Fruit fly (Drosophila melanogaster) whole organism, embryonic: ENCODE results near the gene CG10353.

Experiments used
- Awh ChIP-seq: fragments of 200-800 bp; sonication (Bioruptor generic); IDR thresholded peaks from 2 replicates; pipeline ENCODE4, ENCODE4 v1.3.6; 2022; ENCODE audit warnings: missing biosample characterization, missing genetic modification characterization
- CG10267 ChIP-seq: fragments of 200-800 bp; sonication (Bioruptor generic); optimal IDR thresholded peaks from 2 replicates; lab custom pipeline; 2018; ENCODE audit warnings: missing biosample characterization, mild to moderate bottlenecking, missing genetic modification characterization, moderate library complexity
- CG10274 ChIP-seq: fragments of 200-800 bp; sonication (Bioruptor generic); optimal IDR thresholded peaks from 3 replicates; lab custom pipeline; 2017; ENCODE audit warnings: missing biosample characterization, mild to moderate bottlenecking, missing genetic modification characterization
- CG10366 ChIP-seq: fragments of 200-800 bp; sonication (Bioruptor generic); IDR thresholded peaks from 2 replicates; pipeline ENCODE4 v1.3.6; 2022; ENCODE audit warnings: missing biosample characterization, missing genetic modification characterization
- CG10462 ChIP-seq: fragments of 200-800 bp; sonication (Bioruptor generic); optimal IDR thresholded peaks from 2 replicates; lab custom pipeline; 2016; ENCODE audit warnings: missing biosample characterization, missing genetic modification characterization
- CG10543 ChIP-seq: fragments of 200-800 bp; sonication (Bioruptor generic); optimal IDR thresholded peaks from 3 replicates; lab custom pipeline; 2017; ENCODE audit warnings: missing biosample characterization, mild to moderate bottlenecking, missing genetic modification characterization, moderate library complexity
- CG12071 ChIP-seq: fragments of 200-800 bp; sonication (Bioruptor generic); optimal IDR thresholded peaks from 3 replicates; lab custom pipeline; 2018; ENCODE audit warnings: missing biosample characterization, mild to moderate bottlenecking, missing genetic modification characterization
- CG12769 ChIP-seq: fragments of 200-800 bp; sonication (Bioruptor generic); optimal IDR thresholded peaks from 2 replicates; lab custom pipeline; 2019; ENCODE audit warnings: missing biosample characterization, mild to moderate bottlenecking, missing genetic modification characterization, moderate library complexity
- CG13775 ChIP-seq: fragments of 200-800 bp; sonication (Bioruptor generic); optimal IDR thresholded peaks from 3 replicates; lab custom pipeline; 2017; ENCODE audit warnings: missing biosample characterization, mild to moderate bottlenecking, missing genetic modification characterization
- CG17568 ChIP-seq: fragments of 200-800 bp; sonication (Bioruptor generic); optimal IDR thresholded peaks from 2 replicates; lab custom pipeline; 2018; ENCODE audit warnings: missing biosample characterization, mild to moderate bottlenecking, missing genetic modification characterization, moderate library complexity
- CG1792 ChIP-seq: fragments of 200-800 bp; sonication (Bioruptor generic); optimal IDR thresholded peaks from 2 replicates; lab custom pipeline; 2016; ENCODE audit warnings: missing biosample characterization, missing genetic modification characterization
- CG2199 ChIP-seq: fragments of 200-800 bp; sonication (Bioruptor generic); IDR thresholded peaks from 3 replicates; pipeline ENCODE4 v1.3.6; 2022; ENCODE audit warnings: missing biosample characterization, missing genetic modification characterization
- CG3726 ChIP-seq: fragments of 200-800 bp; sonication (Bioruptor generic); IDR thresholded peaks from 3 replicates; pipeline ENCODE4, ENCODE4 v1.3.6; 2022; ENCODE audit warnings: missing biosample characterization, missing genetic modification characterization
- CG3838 ChIP-seq: fragments of 200-800 bp; sonication (Bioruptor generic); optimal IDR thresholded peaks from 3 replicates; lab custom pipeline; 2016; ENCODE audit warnings: missing biosample characterization, missing genetic modification characterization
- CG3847 ChIP-seq: fragments of 200-800 bp; sonication (Bioruptor generic); IDR thresholded peaks from 2 replicates; pipeline ENCODE4 v1.3.6; 2022; ENCODE audit warnings: missing biosample characterization, missing genetic modification characterization
- CG4617 ChIP-seq: fragments of 200-800 bp; sonication (Bioruptor generic); optimal IDR thresholded peaks from 3 replicates; lab custom pipeline; 2016; ENCODE audit warnings: missing biosample characterization, missing genetic modification characterization, borderline replicate concordance
- CG4730 ChIP-seq: fragments of 200-800 bp; sonication (Bioruptor generic); IDR thresholded peaks from 2 replicates; pipeline ENCODE4 v1.3.6; 2022; ENCODE audit warnings: missing biosample characterization, missing genetic modification characterization
- CG5180 ChIP-seq: fragments of 200-800 bp; sonication (Bioruptor generic); optimal IDR thresholded peaks from 3 replicates; lab custom pipeline; 2017; ENCODE audit warnings: missing biosample characterization, missing genetic modification characterization, mild to moderate bottlenecking, moderate library complexity, missing genetic modification reagents
- CG6175 ChIP-seq: fragments of 200-800 bp; sonication (Bioruptor generic); IDR thresholded peaks from 3 replicates; pipeline ENCODE4 v1.3.6; 2022; ENCODE audit warnings: missing biosample characterization, missing genetic modification characterization
- CG6791 ChIP-seq: fragments of 200-800 bp; sonication (Bioruptor generic); IDR thresholded peaks from 3 replicates; pipeline ENCODE4 v1.3.6; 2022; ENCODE audit warnings: missing biosample characterization, missing genetic modification characterization; ENCODE audit not compliant: partially characterized antibody
- CG7271 ChIP-seq: fragments of 200-800 bp; sonication (Bioruptor generic); optimal IDR thresholded peaks from 2 replicates; lab custom pipeline; 2018; ENCODE audit warnings: missing biosample characterization, mild to moderate bottlenecking, missing genetic modification characterization, moderate library complexity
- CG7839 ChIP-seq: fragments of 200-800 bp; sonication (Bioruptor generic); optimal IDR thresholded peaks from 3 replicates; lab custom pipeline; 2018; ENCODE audit warnings: missing biosample characterization, mild to moderate bottlenecking, missing genetic modification characterization, moderate library complexity
- CG8359 ChIP-seq: fragments of 200-800 bp; sonication (Bioruptor generic); optimal IDR thresholded peaks from 2 replicates; lab custom pipeline; 2017; ENCODE audit warnings: missing biosample characterization, mild to moderate bottlenecking, missing genetic modification characterization, borderline replicate concordance
- CG8388 ChIP-seq: fragments of 200-800 bp; sonication (Bioruptor generic); optimal IDR thresholded peaks from 2 replicates; lab custom pipeline; 2019; ENCODE audit warnings: missing biosample characterization, mild to moderate bottlenecking, missing genetic modification characterization, moderate library complexity
- CG9817 ChIP-seq: fragments of 200-800 bp; sonication (Bioruptor generic); optimal IDR thresholded peaks from 2 replicates; lab custom pipeline; 2018; ENCODE audit warnings: missing biosample characterization, mild to moderate bottlenecking, missing genetic modification characterization, moderate library complexity
- CG9876 ChIP-seq: fragments of 200-800 bp; sonication (Bioruptor generic); optimal IDR thresholded peaks from 2 replicates; lab custom pipeline; 2016; ENCODE audit warnings: missing biosample characterization, missing genetic modification characterization
- CTCF ChIP-seq: fragments of 200-800 bp; sonication (Bioruptor generic); optimal IDR thresholded peaks from 2 replicates; lab custom pipeline; 2017; ENCODE audit warnings: missing biosample characterization, mild to moderate bottlenecking, missing genetic modification characterization, moderate library complexity
- Camta ChIP-seq: fragments of 200-800 bp; sonication (Bioruptor generic); optimal IDR thresholded peaks from 2 replicates; lab custom pipeline; 2016; ENCODE audit warnings: missing biosample characterization, missing genetic modification characterization
- CrebB ChIP-seq: fragments of 200-800 bp; sonication (Bioruptor generic); optimal IDR thresholded peaks from 3 replicates; lab custom pipeline; 2018; ENCODE audit warnings: missing biosample characterization, mild to moderate bottlenecking, missing genetic modification characterization
- Dbx ChIP-seq: fragments of 200-800 bp; sonication (Bioruptor generic); IDR thresholded peaks from 3 replicates; pipeline ENCODE4 v1.3.6; 2022; ENCODE audit warnings: missing biosample characterization, missing genetic modification characterization
- Hr39 ChIP-seq: fragments of >200 bp; optimal IDR thresholded peaks from 2 replicates; lab custom pipeline; 2017
- MESR4 ChIP-seq: fragments of 200-800 bp; sonication (Bioruptor generic); optimal IDR thresholded peaks from 2 replicates; lab custom pipeline; 2018; ENCODE audit warnings: missing biosample characterization, mild to moderate bottlenecking, missing genetic modification characterization, moderate library complexity
- Meics ChIP-seq: fragments of 200-800 bp; sonication (Bioruptor generic); optimal IDR thresholded peaks from 2 replicates; lab custom pipeline; 2017; ENCODE audit warnings: missing biosample characterization, mild to moderate bottlenecking, missing genetic modification characterization
- Myb ChIP-seq: fragments of 200-800 bp; sonication (Bioruptor generic); optimal IDR thresholded peaks from 2 replicates; lab custom pipeline; 2016; ENCODE audit warnings: missing biosample characterization, missing genetic modification characterization
- NfI ChIP-seq: fragments of 200-800 bp; sonication (Bioruptor generic); optimal IDR thresholded peaks from 3 replicates; lab custom pipeline; 2018; ENCODE audit warnings: missing biosample characterization, mild to moderate bottlenecking, missing genetic modification characterization, moderate library complexity
- Oli ChIP-seq: fragments of 200-800 bp; sonication (Bioruptor generic); optimal IDR thresholded peaks from 2 replicates; lab custom pipeline; 2018; ENCODE audit warnings: missing biosample characterization, mild to moderate bottlenecking, missing genetic modification characterization, moderate library complexity
- Ravus ChIP-seq: fragments of 200-800 bp; sonication (Bioruptor generic); IDR thresholded peaks from 2 replicates; pipeline ENCODE4 v1.3.6; 2022; ENCODE audit warnings: missing biosample characterization, missing genetic modification characterization
- Trl ChIP-seq, 3 experiments: fragments of >200 bp in 2 of 3; fragments of 200-800 bp in 1 of 3; sonication (Bioruptor generic) in 1 of 3; optimal IDR thresholded peaks; 2 replicates in 1 of 3; 3 replicates in 2 of 3; lab custom pipeline; 2016 to 2017; ENCODE audit warnings: missing biosample characterization in 1 of 3, missing genetic modification characterization in 1 of 3
- ara ChIP-seq: fragments of 200-800 bp; sonication (Bioruptor generic); IDR thresholded peaks from 2 replicates; pipeline ENCODE4 v1.3.6; 2022; ENCODE audit warnings: missing biosample characterization, missing genetic modification characterization
- dpn ChIP-seq, 2 experiments: fragments of 200-800 bp; sonication (Bioruptor generic); optimal IDR thresholded peaks; 3 replicates each; lab custom pipeline; 2016; ENCODE audit warnings: missing biosample characterization in 2 of 2, missing genetic modification characterization in 2 of 2
- fd96Cb ChIP-seq: fragments of 200-800 bp; sonication (Bioruptor generic); optimal IDR thresholded peaks from 2 replicates; lab custom pipeline; 2018; ENCODE audit warnings: missing biosample characterization, mild to moderate bottlenecking, missing genetic modification characterization, moderate library complexity
- lmd ChIP-seq: fragments of 200-800 bp; sonication (Bioruptor generic); IDR thresholded peaks from 2 replicates; pipeline ENCODE4 v1.3.6; 2022; ENCODE audit warnings: missing biosample characterization, missing genetic modification characterization
- nom ChIP-seq: fragments of 200-800 bp; sonication (Bioruptor generic); optimal IDR thresholded peaks from 2 replicates; lab custom pipeline; 2017; ENCODE audit warnings: missing biosample characterization, missing genetic modification characterization, mild to moderate bottlenecking, moderate library complexity, missing genetic modification reagents
- row ChIP-seq: fragments of 200-800 bp; sonication (Bioruptor generic); IDR thresholded peaks from 3 replicates; pipeline ENCODE4 v1.3.6; 2022; ENCODE audit warnings: missing biosample characterization, missing genetic modification characterization
- salm ChIP-seq: fragments of 200-800 bp; sonication (Bioruptor generic); optimal IDR thresholded peaks from 2 replicates; lab custom pipeline; 2018; ENCODE audit warnings: missing biosample characterization, mild to moderate bottlenecking, missing genetic modification characterization
- sens ChIP-seq: fragments of 200-800 bp; sonication (Bioruptor generic); peaks from one replicate; lab custom pipeline; 2016; ENCODE audit warnings: missing biosample characterization, missing genetic modification characterization
- tx ChIP-seq: fragments of 200-800 bp; sonication (Bioruptor generic); optimal IDR thresholded peaks from 2 replicates; lab custom pipeline; 2016; ENCODE audit warnings: missing biosample characterization, missing genetic modification characterization
- unpg ChIP-seq: fragments of 200-800 bp; sonication (Bioruptor generic); optimal IDR thresholded peaks from 3 replicates; lab custom pipeline; 2018; ENCODE audit warnings: missing biosample characterization, mild to moderate bottlenecking, missing genetic modification characterization, moderate library complexity
- z ChIP-seq: fragments of 200-800 bp; sonication (Bioruptor generic); IDR thresholded peaks from 3 replicates; pipeline ENCODE4 v1.3.6; 2022; ENCODE audit warnings: missing biosample characterization, missing genetic modification characterization
- zfh1 ChIP-seq: fragments of 200-800 bp; sonication (Bioruptor generic); IDR thresholded peaks from 3 replicates; pipeline ENCODE4 v1.3.6; 2022; ENCODE audit warnings: missing biosample characterization, missing genetic modification characterization

CG10353 gene

DNA sequence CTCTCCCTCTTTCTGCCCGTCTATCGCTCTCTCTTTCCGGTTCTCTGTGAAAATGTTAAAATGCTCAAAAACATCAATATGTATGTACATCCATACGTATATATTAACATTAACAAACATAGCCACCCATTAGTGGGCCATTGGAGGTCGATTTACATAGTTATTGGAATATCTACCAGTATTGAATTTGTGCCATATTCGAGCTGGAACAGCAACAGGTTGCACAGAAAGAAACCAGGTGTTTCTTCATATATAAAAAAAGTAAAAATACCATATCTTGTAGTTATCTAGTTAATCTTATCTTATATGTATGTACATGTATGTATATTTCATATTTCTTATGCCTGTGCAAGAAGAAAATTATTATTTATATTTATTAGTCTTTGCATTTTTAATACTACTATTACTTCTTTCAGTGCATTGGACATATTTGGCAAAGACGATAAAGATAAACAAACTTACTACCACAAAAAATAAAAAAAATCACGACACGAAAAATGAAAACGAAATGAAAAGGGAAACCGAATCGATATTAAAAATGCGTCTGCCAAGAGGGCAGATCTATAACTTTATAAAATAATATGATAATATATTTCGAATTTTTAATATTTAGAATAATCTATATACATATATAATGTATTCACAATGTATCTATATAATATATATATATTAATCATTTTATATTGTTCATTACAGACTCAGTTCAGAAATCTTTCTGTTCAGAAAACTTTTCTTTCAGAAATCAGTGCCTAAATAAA lies 38.3 kb downstream of the CG10353 start (continued):
- no peak for TF ChIP-seq CG4730
- TF ChIP-seq Hr39 (lab: Kevin White, UChicago) = no peak
- TF ChIP-seq CG7271 (tag; lab: Kevin White, UChicago) = no peak
- peak; percentile 42; the same call in 1 of the 2 replicates for TF ChIP-seq lmd (GFP tag; lab: Robert Waterston, UW)
- no peak for TF ChIP-seq CG9876
- TF ChIP-seq z = no peak
- peak; percentile 18 for TF ChIP-seq sens (GFP tag; lab: Kevin White, UChicago)
- TF ChIP-seq zfh1 (GFP tag; lab: Robert Waterston, UW) = no peak
- peak in 1 of 2 experiments; percentile 27 for TF ChIP-seq dpn (GFP tag; optimal IDR thresholded peaks at IDR 0.05; lab: Kevin White, UChicago)
- TF ChIP-seq fd96Cb (tag; lab: Kevin White, UChicago) = peak; percentile 52
- TF ChIP-seq NfI (GFP tag; lab: Kevin White, UChicago) = no peak
- TF ChIP-seq MESR4 = no peak
- peak; percentile 55 for TF ChIP-seq row (GFP tag; lab: Robert Waterston, UW)
- peak; percentile 10 for TF ChIP-seq CG9817 (tag; lab: Kevin White, UChicago)
- no peak for TF ChIP-seq nom (GFP tag; lab: Kevin White, UChicago)
- peak; percentile 62 for TF ChIP-seq unpg (GFP tag; lab: Kevin White, UChicago)
- no peak for TF ChIP-seq CG13775 (GFP tag; lab: Kevin White, UChicago)
- peak; percentile 40 for TF ChIP-seq CG12769
- TF ChIP-seq Meics (GFP tag; lab: Kevin White, UChicago) = peak; percentile 44
- TF ChIP-seq CG10267 (tag; lab: Kevin White, UChicago) = peak; percentile 26
- TF ChIP-seq CG17568 = peak; percentile 0
- 0 out of 3 replicates have a peak, but pooled peaks have one; percentile 19 for TF ChIP-seq CG2199 (GFP tag; lab: Robert Waterston, UW)
- TF ChIP-seq Trl (optimal IDR thresholded peaks at IDR 0.05; lab: Kevin White, UChicago) = peak in 1 of 2 experiments; percentile 11
- no peak for TF ChIP-seq Trl (GFP tag; optimal IDR thresholded peaks at IDR 0.05; lab: Kevin White, UChicago)
- TF ChIP-seq CG3726 (GFP tag; lab: Robert Waterston, UW) = no peak
- TF ChIP-seq CG12071 (GFP tag; lab: Kevin White, UChicago) = peak; percentile 4
- TF ChIP-seq CG8388 (GFP tag; lab: Kevin White, UChicago) = peak; percentile 37
- TF ChIP-seq CG6175 = no peak
- TF ChIP-seq ara (GFP tag; lab: Robert Waterston, UW) = no peak
- peak; percentile 55 for TF ChIP-seq CG7839
- no peak for TF ChIP-seq Dbx (GFP tag; lab: Robert Waterston, UW)
- no peak for TF ChIP-seq Ravus (GFP tag; lab: Robert Waterston, UW)
- TF ChIP-seq CG6791 (GFP tag; lab: Robert Waterston, UW) = no peak
- TF ChIP-seq CTCF (GFP tag; lab: Kevin White, UChicago) = no peak
- no peak for TF ChIP-seq Myb
- TF ChIP-seq CG1792 (GFP tag; lab: Kevin White, UChicago) = no peak
- TF ChIP-seq CG10274 (GFP tag; lab: Kevin White, UChicago) = no peak
- TF ChIP-seq CG10462 (GFP tag; lab: Kevin White, UChicago) = no peak
- TF ChIP-seq CG3847 = no peak
- peak; percentile 2 for TF ChIP-seq CG5180 (GFP tag; lab: Kevin White, UChicago)
- TF ChIP-seq CrebB (tag; lab: Kevin White, UChicago) = no peak
- TF ChIP-seq CG10366 (GFP tag; lab: Robert Waterston, UW) = peak; percentile 61
- no peak for TF ChIP-seq tx (GFP tag; lab: Kevin White, UChicago)
- no peak for TF ChIP-seq Awh (GFP tag; lab: Robert Waterston, UW)
- no peak for TF ChIP-seq Camta
- TF ChIP-seq CG3838 (GFP tag; lab: Kevin White, UChicago) = no peak
- no peak for TF ChIP-seq CG8359 (GFP tag; lab: Kevin White, UChicago)
- peak; percentile 8 for TF ChIP-seq salm (tag; lab: Kevin White, UChicago)
- TF ChIP-seq CG10543 (GFP tag; lab: Kevin White, UChicago) = no peak
- no peak for TF ChIP-seq CG4617
- TF ChIP-seq Oli = peak; percentile 54
